Fruit fly (Drosophila melanogaster): ENCODE measurements around the gene CG15005.

Gene CG15005

dm6 chr3L:4228187-4228836 is 24.2 kb upstream of the CG15005 start (continued):
- TF ChIP-seq Trl (optimal IDR thresholded peaks at IDR 0.05) (no peak), Trl (GFP tag; optimal IDR thresholded peaks at IDR 0.05) (peak; percentile 94), ac (GFP tag; optimal IDR thresholded peaks at IDR 0.05) (peak; percentile 82), CrebB (tag; optimal IDR thresholded peaks at IDR 0.05) (peak; percentile 93), klu (GFP tag; IDR thresholded peaks at IDR 0.05) (peak; percentile 87), fru (optimal IDR thresholded peaks at IDR 0.05) (no peak), Side (GFP tag; optimal IDR thresholded peaks at IDR 0.05) (peak; percentile 94), CG8281 (tag; optimal IDR thresholded peaks at IDR 0.05) (peak; percentile 78), CG9797 (GFP tag; optimal IDR thresholded peaks at IDR 0.05) (peak; percentile 44), pnt (GFP tag; optimal IDR thresholded peaks at IDR 0.05) (peak; percentile 95), z (GFP tag; IDR thresholded peaks at IDR 0.05) (peak; percentile 73), CG2120 (GFP tag; optimal IDR thresholded peaks at IDR 0.05) (peak; percentile 73), Hr39 (optimal IDR thresholded peaks at IDR 0.05) (no peak), psq (GFP tag; optimal IDR thresholded peaks at IDR 0.05) (peak; percentile 92), Bdp1 (GFP tag; optimal IDR thresholded peaks at IDR 0.05) (peak; percentile 84), CG9727 (GFP tag; optimal IDR thresholded peaks at IDR 0.05) (peak; percentile 97), chn (GFP tag; optimal IDR thresholded peaks at IDR 0.05) (peak; percentile 92), fd96Cb (tag; optimal IDR thresholded peaks at IDR 0.05) (peak; percentile 96), Doc3 (GFP tag; IDR thresholded peaks at IDR 0.05; ENCODE audit: partially characterized antibody) (no peak), CG6683 (GFP tag; optimal IDR thresholded peaks at IDR 0.05) (peak; percentile 85), CG17568 (GFP tag; optimal IDR thresholded peaks at IDR 0.05) (peak; percentile 91), dpn (GFP tag; optimal IDR thresholded peaks at IDR 0.05) (peak; percentile 94 to 96), maf-S (GFP tag; optimal IDR thresholded peaks at IDR 0.05) (peak; percentile 91), pzg (GFP tag; optimal IDR thresholded peaks at IDR 0.05) (no peak), Neu2 (GFP tag; optimal IDR thresholded peaks at IDR 0.05; ENCODE audit: borderline replicate concordance) (peak; percentile 23), YL-1 (GFP tag; optimal IDR thresholded peaks at IDR 0.05) (peak; percentile 83), CHES-1-like (GFP tag; optimal IDR thresholded peaks at IDR 0.05) (peak; percentile 92), grn (GFP tag; optimal IDR thresholded peaks at IDR 0.05) (peak; percentile 88), ara (GFP tag; IDR thresholded peaks at IDR 0.05) (peak; percentile 98), ash1 (GFP tag; optimal IDR thresholded peaks at IDR 0.05) (no peak), grau (tag; optimal IDR thresholded peaks at IDR 0.05) (peak; percentile 94), CG12299 (tag; optimal IDR thresholded peaks at IDR 0.05) (peak; percentile 92), CG6765 (GFP tag; optimal IDR thresholded peaks at IDR 0.05) (peak; percentile 42), CG10979 (tag; optimal IDR thresholded peaks at IDR 0.05) (peak; percentile 98), bowl (GFP tag; IDR thresholded peaks at IDR 0.05) (peak; percentile 93), fd102C (GFP tag; optimal IDR thresholded peaks at IDR 0.05) (peak; percentile 46), CG15011 (GFP tag; optimal IDR thresholded peaks at IDR 0.05) (peak; percentile 84), Atf6 (GFP tag; IDR thresholded peaks at IDR 0.05) (peak; percentile 91), Ets97D (GFP tag; optimal IDR thresholded peaks at IDR 0.05) (peak; percentile 85), CG2202 (tag; optimal IDR thresholded peaks at IDR 0.05) (peak; percentile 96), CG7357 (GFP tag; IDR thresholded peaks at IDR 0.05) (peak; percentile 90), hth (optimal IDR thresholded peaks at IDR 0.05) (no peak), CG3281 (GFP tag; optimal IDR thresholded peaks at IDR 0.05) (peak; percentile 84), CG8765 (GFP tag; IDR thresholded peaks at IDR 0.05) (peak; percentile 76; the same call in 1 of the 2 replicates), CG9609 (GFP tag; optimal IDR thresholded peaks at IDR 0.05) (peak; percentile 94), lilli (GFP tag; optimal IDR thresholded peaks at IDR 0.05) (peak; percentile 88), Xbp1 (GFP tag; optimal IDR thresholded peaks at IDR 0.05) (peak; percentile 97), Sox102F (GFP tag; optimal IDR thresholded peaks at IDR 0.05) (peak; percentile 98), row (GFP tag; IDR thresholded peaks at IDR 0.05) (peak; percentile 97), CG4820 (GFP tag; optimal IDR thresholded peaks at IDR 0.05) (peak; percentile 97), CG11723 (GFP tag; optimal IDR thresholded peaks at IDR 0.05) (peak; percentile 96)
